Worm (Caenorhabditis elegans): Measurements from ENCODE around the gene ndub-11.

Gene ndub-11

DNA sequence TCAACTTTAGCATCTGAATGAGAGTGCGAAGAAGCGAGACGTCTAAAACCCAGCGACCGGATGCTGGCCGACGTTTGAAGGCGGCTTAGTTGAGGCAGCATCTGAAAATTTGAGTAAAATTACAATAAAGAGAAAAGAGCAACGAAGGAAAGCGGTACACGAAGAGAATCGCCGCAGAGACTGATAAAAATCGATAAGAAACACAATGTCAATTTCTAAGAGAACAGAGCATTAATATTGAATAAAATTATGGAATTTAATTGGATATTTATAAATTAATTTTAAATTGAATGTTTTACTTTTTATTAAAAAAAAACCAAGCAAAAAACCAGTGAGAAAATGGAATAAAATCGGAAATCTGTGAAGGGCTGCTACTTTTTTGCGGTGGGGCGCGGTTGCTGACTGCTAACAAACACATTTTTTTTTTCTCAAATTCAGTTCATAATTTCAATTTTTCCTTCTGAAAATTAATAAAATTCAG, at the start of gene ndub-11, which contains the start of gene moc-3:
Gene ndub-11, minus strand, starts transcription at position 101 of the 481 bp plus-strand sequence.
Gene moc-3, plus strand, starts transcription at position 431 of the 481 bp plus-strand sequence.
- TF ChIP-seq T26A5.8 (tag; optimal IDR thresholded peaks at IDR 0.05) (no peak), egl-44 (GFP tag; IDR thresholded peaks at IDR 0.05) (no peak), Y79H2A.3 (GFP tag; conservative IDR thresholded peaks at IDR 0.05) (no peak), mcd-1 (GFP tag; IDR thresholded peaks at IDR 0.05) (0 out of 2 replicates have a peak, but pooled peaks have one; percentile 8)

DNA sequence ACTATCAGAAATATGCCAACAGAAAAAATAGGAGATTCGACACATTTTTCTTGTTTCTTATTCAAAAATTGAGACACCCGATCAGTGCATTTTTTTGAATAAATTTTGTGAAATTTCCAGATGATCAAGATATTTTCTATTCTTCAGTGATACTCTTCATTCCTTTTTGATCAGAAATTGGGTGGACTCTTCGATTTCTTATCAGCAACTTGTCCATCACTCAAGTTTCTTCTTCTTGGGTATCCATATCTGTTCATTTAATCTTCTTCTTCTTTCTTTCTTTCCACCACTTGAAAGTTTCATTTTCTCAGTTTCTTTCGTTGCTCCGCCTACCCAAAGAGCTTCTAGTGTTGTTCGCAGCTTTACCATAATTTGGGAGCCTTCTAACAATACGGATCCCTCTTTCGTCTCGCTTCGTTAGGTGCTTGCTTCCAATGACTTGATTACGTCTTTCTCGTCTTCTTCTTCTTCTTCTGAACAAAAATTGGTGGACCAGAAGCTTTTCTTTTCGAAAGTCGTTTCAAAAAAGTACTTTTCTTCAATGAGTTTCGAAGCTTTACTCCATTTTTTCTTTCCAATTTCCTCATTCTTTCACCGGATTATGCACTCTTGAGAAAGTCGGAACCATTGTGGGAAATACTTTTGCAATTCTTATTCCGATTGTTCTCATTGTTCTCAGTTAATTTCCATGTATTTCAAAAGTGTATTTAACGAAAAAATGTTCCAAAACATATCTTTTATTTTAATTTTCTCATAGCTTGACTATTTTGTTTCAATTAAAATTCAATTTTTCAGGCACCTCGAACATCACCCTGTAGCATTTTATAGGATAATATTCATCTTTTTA, 45.9 kb upstream of the ndub-11 start, which contains the start of gene pct-1:
Gene pct-1, plus strand, starts transcription at position 797 of the 847 bp plus-strand sequence.
- no peak for TF ChIP-seq snpc-1.3 (tag; optimal IDR thresholded peaks at IDR 0.05; ENCODE audit: insufficient read depth)
- no peak for TF ChIP-seq hsf-1 (GFP tag; IDR thresholded peaks at IDR 0.05)
- no peak for TF ChIP-seq ztf-25 (GFP tag; IDR thresholded peaks at IDR 0.05)
- TF ChIP-seq nhr-80 (tag; optimal IDR thresholded peaks at IDR 0.05): no peak
- TF ChIP-seq madf-6 (GFP tag; IDR thresholded peaks at IDR 0.05): no peak
- TF ChIP-seq tbp1 (GFP tag; optimal IDR thresholded peaks at IDR 0.05): no peak
- no peak for TF ChIP-seq nfya-2 (GFP tag; IDR thresholded peaks at IDR 0.05)
- no peak for TF ChIP-seq Y53F4B.3 (GFP tag; IDR thresholded peaks at IDR 0.05)
- TF ChIP-seq let-607 (tag; optimal IDR thresholded peaks at IDR 0.05): no peak
- no peak for TF ChIP-seq xnd-1 (tag; optimal IDR thresholded peaks at IDR 0.05)
- TF ChIP-seq hlh-12 (tag; optimal IDR thresholded peaks at IDR 0.05): no peak

ce11 chrIV:8174792-8175191, 44.8 kb upstream of the ndub-11 start:
- peak; percentile 91 for TF ChIP-seq nhr-80 (tag; optimal IDR thresholded peaks at IDR 0.05)
- TF ChIP-seq tbx-9 (tag; optimal IDR thresholded peaks at IDR 0.05; ENCODE audit: borderline replicate concordance): no peak
- TF ChIP-seq ets-4 (GFP tag; optimal IDR thresholded peaks at IDR 0.05): peak; percentile 23

- no peak for TF ChIP-seq F52B5.7 (tag; optimal IDR thresholded peaks at IDR 0.05)
- no peak for TF ChIP-seq B0019.2 (GFP tag; conservative IDR thresholded peaks at IDR 0.05)
- no peak for TF ChIP-seq T07F8.4 (tag; optimal IDR thresholded peaks at IDR 0.05)
- TF ChIP-seq die-1 (tag; optimal IDR thresholded peaks at IDR 0.05): no peak
- no peak for TF ChIP-seq zim-3 (tag; optimal IDR thresholded peaks at IDR 0.05)
- no peak for TF ChIP-seq sptf-2 (GFP tag; optimal IDR thresholded peaks at IDR 0.05)
- TF ChIP-seq egrh-3 (GFP tag; IDR thresholded peaks at IDR 0.05): no peak
Measured at ce11 chrIV:8173610-8174009, 43.6 kb upstream of the ndub-11 start.

ce11 chrIV:8171376-8171775, 41.3 kb upstream of the ndub-11 start:
- TF ChIP-seq K12H6.12 (tag; optimal IDR thresholded peaks at IDR 0.05): no peak
- peak; percentile 66 for TF ChIP-seq ceh-27 (GFP tag; optimal IDR thresholded peaks at IDR 0.05)
- TF ChIP-seq nhr-120 (GFP tag; IDR thresholded peaks at IDR 0.05): no peak
- TF ChIP-seq die-1 (tag; optimal IDR thresholded peaks at IDR 0.05): no peak
- no peak for TF ChIP-seq unc-62 (GFP tag; optimal IDR thresholded peaks at IDR 0.05)
- TF ChIP-seq mes-4 (tag; optimal IDR thresholded peaks at IDR 0.05): no peak
- TF ChIP-seq madf-10 (tag; optimal IDR thresholded peaks at IDR 0.05): no peak
